Worm (Caenorhabditis elegans): ENCODE results near the gene lgc-5.

Gene lgc-5

DNA sequence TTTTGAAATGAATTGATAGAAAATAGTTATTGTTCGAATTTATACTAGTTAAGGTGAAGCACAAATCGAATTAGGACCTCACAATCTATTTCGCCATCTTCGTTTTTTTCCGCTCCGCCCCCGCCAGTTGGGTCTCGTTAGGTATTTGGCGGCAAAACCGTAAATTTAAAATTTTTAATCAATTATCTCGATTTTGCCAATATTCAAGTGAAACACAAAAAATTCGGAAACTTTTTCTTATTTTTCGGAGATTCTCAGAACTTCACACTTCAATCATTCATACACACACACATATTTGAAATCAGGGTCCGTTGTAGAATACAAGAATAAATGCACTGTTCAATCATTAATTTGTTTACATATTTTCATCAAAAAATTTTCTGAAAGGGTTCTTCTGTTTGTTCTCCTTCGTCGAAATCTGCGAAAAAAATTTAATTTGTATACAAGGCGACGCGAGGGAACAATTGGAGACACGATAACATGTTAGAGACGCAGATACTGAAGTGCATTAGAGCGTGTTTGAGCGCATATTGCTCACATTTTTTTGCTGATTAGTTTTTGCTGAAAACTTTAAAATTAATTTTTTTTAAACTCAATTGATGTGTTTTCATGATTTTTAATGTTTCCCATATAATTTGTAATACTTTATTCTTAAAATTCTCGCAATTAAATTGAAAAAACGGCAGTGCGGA lies 17.4 kb downstream of the lgc-5 start, which contains the start of gene D2096.5:
Gene D2096.5 (minus strand): TSS at position 51 of the 692 bp plus-strand sequence.
- no peak for TF ChIP-seq ztf-29 (GFP tag; IDR thresholded peaks at IDR 0.05)
- no peak for TF ChIP-seq ref-1 (GFP tag; conservative IDR thresholded peaks at IDR 0.05)
- no peak for TF ChIP-seq cog-1 (tag; optimal IDR thresholded peaks at IDR 0.05)
- TF ChIP-seq tab-1 (GFP tag; IDR thresholded peaks at IDR 0.05): no peak
- no peak for TF ChIP-seq flt-1 (GFP tag; IDR thresholded peaks at IDR 0.05)
- no peak for TF ChIP-seq ztf-23 (GFP tag; IDR thresholded peaks at IDR 0.05)
- TF ChIP-seq klf-2 (GFP tag; conservative IDR thresholded peaks at IDR 0.05): no peak
- no peak for TF ChIP-seq T22C8.4 (GFP tag; IDR thresholded peaks at IDR 0.05)
- no peak for TF ChIP-seq med-1 (GFP tag; optimal IDR thresholded peaks at IDR 0.05; ENCODE audit: insufficient read depth)

DNA sequence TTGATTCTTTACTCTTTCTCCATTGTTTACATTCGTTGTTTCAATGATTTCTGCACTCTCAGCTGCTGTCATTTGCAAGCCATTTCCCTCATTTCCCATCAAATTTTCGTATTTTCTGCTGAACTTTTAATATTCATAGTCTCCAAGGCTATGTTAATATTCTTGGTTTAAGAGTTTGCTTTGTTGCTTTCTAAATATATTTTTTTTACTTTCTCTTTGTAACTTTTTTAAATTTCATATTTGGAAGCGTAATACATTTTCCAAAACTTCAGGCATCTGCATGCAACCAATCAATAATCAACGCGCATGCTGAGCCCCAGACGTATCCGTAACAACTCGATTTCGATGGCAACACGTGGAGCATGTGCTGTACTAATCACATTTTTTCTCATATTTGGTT lies 18.3 kb downstream of the lgc-5 start, which contains the start of gene sqv-1:
Gene sqv-1 (plus strand): TSS at position 301 of the 400 bp plus-strand sequence.
- TF ChIP-seq ztf-23 (GFP tag; IDR thresholded peaks at IDR 0.05): no peak

DNA sequence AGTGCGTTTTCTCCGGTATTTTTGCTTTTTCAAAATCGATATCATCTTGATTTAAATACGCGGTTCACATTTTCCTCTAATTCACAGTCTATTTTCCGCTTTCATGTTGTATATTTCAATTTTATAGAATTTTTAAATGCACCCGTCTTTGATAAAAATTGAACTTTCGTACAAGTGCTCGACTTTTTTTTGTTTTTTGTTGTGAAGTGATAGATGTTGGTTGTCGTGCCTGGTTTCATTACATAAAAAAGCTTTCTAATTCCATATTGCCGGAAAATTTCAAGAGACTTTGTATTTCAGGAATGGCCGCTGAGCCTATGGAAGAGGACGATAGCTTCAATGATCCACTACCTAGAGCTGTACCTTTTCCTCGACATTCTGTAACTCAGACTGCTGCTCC lies 20.7 kb downstream of the lgc-5 start, which contains the start of gene D2096.12:
Gene D2096.12 (plus strand): TSS at position 301 of the 400 bp plus-strand sequence.
- TF ChIP-seq ztf-23 (GFP tag; IDR thresholded peaks at IDR 0.05) (no peak), flt-1 (GFP tag; IDR thresholded peaks at IDR 0.05) (no peak), klf-2 (GFP tag; conservative IDR thresholded peaks at IDR 0.05) (no peak), tab-1 (GFP tag; IDR thresholded peaks at IDR 0.05) (no peak), cog-1 (tag; optimal IDR thresholded peaks at IDR 0.05) (no peak)

DNA sequence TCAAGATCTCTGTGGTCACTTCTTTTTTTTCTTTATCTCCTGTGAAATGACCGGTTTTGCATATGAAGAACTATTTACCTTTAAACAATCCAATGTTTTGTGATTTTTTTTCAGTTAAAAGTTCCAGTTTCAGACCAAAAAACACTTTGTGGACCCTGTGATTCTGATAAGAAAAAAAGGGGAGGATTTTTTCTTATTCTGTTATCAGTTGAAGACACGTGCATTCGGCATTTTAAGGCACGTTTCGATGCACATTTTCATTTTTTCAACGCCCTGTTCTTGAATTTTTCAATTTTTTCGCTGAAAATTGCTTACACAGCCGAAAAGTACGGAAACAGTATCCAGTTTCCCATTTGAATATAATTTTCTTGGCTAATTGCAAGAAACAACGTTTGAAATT lies 23.8 kb downstream of the lgc-5 start, which contains the start of gene aagr-1:
Gene aagr-1 (plus strand): TSS at position 227 of the 400 bp plus-strand sequence.
- TF ChIP-seq klf-2 (GFP tag; conservative IDR thresholded peaks at IDR 0.05) (no peak), T22C8.4 (GFP tag; IDR thresholded peaks at IDR 0.05) (no peak), ref-1 (GFP tag; conservative IDR thresholded peaks at IDR 0.05) (no peak), tab-1 (GFP tag; IDR thresholded peaks at IDR 0.05) (no peak)

DNA sequence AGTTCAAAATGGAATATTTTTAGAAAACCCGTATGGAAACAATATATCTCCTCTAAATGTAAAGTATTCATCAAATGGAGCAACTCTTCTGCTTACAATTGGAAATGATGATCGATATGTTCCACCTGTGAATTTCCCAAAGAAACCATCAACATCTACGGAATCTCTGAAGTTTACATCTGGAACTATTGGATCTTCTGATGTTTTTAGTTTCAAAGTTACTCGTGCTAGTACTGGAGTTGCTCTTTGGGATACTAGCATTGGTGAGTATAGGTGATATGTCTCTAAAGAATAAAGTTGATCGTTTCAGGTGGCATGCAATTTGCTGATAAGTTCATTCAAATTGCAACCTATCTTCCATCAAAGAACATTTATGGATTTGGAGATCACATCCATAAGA lies 25.4 kb downstream of the lgc-5 start:
- TF ChIP-seq klf-2 (GFP tag; conservative IDR thresholded peaks at IDR 0.05) (no peak), ztf-23 (GFP tag; IDR thresholded peaks at IDR 0.05) (no peak), flt-1 (GFP tag; IDR thresholded peaks at IDR 0.05) (no peak), tab-1 (GFP tag; IDR thresholded peaks at IDR 0.05) (no peak)

DNA sequence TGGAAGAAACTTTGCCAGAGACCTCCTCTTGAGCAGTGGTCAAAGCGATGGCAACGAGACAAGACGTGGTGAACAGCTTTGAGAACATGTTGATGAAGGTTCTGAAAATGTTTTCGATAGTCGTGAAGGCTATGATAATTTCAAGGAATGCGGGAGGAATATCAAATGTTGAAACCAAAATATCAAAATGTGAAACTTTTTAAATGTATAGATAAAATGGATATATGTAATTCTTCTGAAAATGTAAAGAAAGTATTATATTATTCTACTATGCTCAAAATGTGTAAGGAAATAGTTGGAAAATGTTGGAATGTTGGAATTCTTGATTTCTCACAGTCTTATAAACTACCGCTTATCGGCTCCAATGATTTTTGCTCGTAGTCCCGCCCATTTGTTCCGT lies 26.6 kb downstream of the lgc-5 start, which contains the start of gene D2096.6:
Gene D2096.6 (minus strand): TSS at position 101 of the 400 bp plus-strand sequence.
- TF ChIP-seq tab-1 (GFP tag; IDR thresholded peaks at IDR 0.05) (no peak), ztf-23 (GFP tag; IDR thresholded peaks at IDR 0.05) (no peak)

DNA sequence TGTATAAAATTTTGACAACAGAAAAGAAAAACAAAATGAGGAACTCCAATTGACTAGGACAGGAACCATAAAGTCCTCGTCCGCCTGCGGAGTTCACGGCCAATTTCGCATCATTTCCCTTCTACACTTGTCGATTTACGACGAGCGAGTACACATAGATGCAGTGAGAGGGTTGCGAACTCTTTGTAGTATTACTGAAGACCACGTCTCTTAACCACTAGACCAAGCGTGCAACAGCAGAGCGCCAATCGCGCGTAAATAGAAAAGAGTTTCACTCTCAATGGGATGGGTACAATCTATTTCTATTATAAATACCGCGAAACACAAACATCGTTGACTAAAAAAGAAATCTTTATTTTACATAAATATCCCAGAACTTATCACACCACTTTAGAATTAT lies 32.9 kb downstream of the lgc-5 start:
- peak; percentile 96 for TF ChIP-seq flt-1 (GFP tag; IDR thresholded peaks at IDR 0.05)
- peak; percentile 57 for TF ChIP-seq med-1 (GFP tag; optimal IDR thresholded peaks at IDR 0.05; ENCODE audit: insufficient read depth)
- TF ChIP-seq tab-1 (GFP tag; IDR thresholded peaks at IDR 0.05): peak; percentile 95
- TF ChIP-seq T22C8.4 (GFP tag; IDR thresholded peaks at IDR 0.05): peak; percentile 83
- TF ChIP-seq cog-1 (tag; optimal IDR thresholded peaks at IDR 0.05): peak; percentile 89
- TF ChIP-seq ztf-23 (GFP tag; IDR thresholded peaks at IDR 0.05): peak; percentile 93
- TF ChIP-seq ref-1 (GFP tag; conservative IDR thresholded peaks at IDR 0.05): peak; percentile 78
- TF ChIP-seq klf-2 (GFP tag; conservative IDR thresholded peaks at IDR 0.05): 0 out of 2 replicates have a peak, but pooled peaks have one; percentile 53
- TF ChIP-seq ztf-29 (GFP tag; IDR thresholded peaks at IDR 0.05): peak; percentile 81; the same call in 1 of the 2 replicates

DNA sequence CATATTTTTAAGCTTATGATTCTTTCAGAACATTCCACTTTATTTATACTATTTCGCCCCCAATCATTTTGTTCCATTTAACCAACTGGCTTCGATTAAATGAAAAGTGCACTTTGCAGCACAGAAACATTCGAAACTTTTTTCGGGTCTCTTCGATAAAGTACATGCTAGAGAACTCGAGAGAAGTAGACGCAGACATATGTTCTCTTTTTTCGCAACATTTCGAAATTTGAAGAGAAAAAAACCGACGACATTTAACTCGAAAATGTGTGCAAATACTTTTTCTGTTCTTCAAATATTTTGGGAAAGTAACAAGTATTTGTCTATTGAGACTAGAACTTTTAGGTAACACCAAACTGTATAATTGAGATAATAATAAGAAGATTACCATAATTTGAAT lies 34.4 kb downstream of the lgc-5 start:
- no peak for TF ChIP-seq cog-1 (tag; optimal IDR thresholded peaks at IDR 0.05)
- no peak for TF ChIP-seq med-1 (GFP tag; optimal IDR thresholded peaks at IDR 0.05; ENCODE audit: insufficient read depth)
- TF ChIP-seq ref-1 (GFP tag; conservative IDR thresholded peaks at IDR 0.05): no peak
- no peak for TF ChIP-seq ztf-29 (GFP tag; IDR thresholded peaks at IDR 0.05)
- TF ChIP-seq flt-1 (GFP tag; IDR thresholded peaks at IDR 0.05): no peak
- no peak for TF ChIP-seq T22C8.4 (GFP tag; IDR thresholded peaks at IDR 0.05)
- no peak for TF ChIP-seq ztf-23 (GFP tag; IDR thresholded peaks at IDR 0.05)
- TF ChIP-seq tab-1 (GFP tag; IDR thresholded peaks at IDR 0.05): no peak
- TF ChIP-seq klf-2 (GFP tag; conservative IDR thresholded peaks at IDR 0.05): no peak

DNA sequence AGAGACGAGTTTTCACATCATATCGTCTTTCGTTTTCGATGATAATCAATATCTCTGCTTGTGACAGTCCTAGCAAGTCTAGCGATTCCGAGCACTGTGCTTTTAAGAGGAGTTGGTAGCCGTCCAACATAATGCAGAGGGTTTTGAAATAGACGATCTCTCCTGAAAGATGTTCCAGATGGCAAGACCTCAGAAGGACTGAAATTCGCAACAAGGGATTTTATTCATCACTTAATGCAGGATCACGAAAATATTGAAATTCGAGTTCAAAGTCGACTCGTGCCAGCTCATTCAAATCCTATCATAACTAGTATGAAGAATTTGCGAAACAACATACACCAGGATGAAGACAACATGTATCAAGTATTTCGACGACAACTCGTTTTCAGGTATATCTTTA lies 35.0 kb downstream of the lgc-5 start, which contains the start of gene D2096.7:
Gene D2096.7 (minus strand): TSS at position 130 of the 400 bp plus-strand sequence.
- TF ChIP-seq med-1 (GFP tag; optimal IDR thresholded peaks at IDR 0.05; ENCODE audit: insufficient read depth) (no peak), cog-1 (tag; optimal IDR thresholded peaks at IDR 0.05) (no peak), T22C8.4 (GFP tag; IDR thresholded peaks at IDR 0.05) (no peak), ref-1 (GFP tag; conservative IDR thresholded peaks at IDR 0.05) (no peak), tab-1 (GFP tag; IDR thresholded peaks at IDR 0.05) (no peak), ztf-23 (GFP tag; IDR thresholded peaks at IDR 0.05) (no peak), ztf-29 (GFP tag; IDR thresholded peaks at IDR 0.05) (no peak), klf-2 (GFP tag; conservative IDR thresholded peaks at IDR 0.05) (no peak), flt-1 (GFP tag; IDR thresholded peaks at IDR 0.05) (no peak)

DNA sequence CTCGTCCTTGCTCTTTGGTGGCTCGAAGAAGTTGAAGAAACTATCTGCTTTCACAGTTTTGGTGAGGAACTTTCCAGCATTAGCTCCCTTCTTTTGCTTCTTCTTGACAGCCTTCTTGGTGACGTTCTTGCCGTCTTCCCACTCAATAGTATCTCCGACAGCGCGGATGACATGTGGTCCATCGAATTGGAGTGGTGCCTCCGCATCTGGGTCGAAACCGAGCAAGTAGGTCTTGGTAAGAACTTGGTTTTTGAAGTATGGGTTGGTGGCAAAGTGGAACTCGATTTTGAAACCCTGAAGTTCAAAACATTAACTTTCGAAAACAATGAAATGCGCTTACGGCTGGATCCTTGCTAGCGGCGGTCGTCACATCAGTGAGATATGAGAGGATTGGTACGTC lies 35.8 kb downstream of the lgc-5 start:
- TF ChIP-seq cog-1 (tag; optimal IDR thresholded peaks at IDR 0.05) (no peak), ztf-29 (GFP tag; IDR thresholded peaks at IDR 0.05) (no peak), tab-1 (GFP tag; IDR thresholded peaks at IDR 0.05) (no peak), flt-1 (GFP tag; IDR thresholded peaks at IDR 0.05) (no peak), klf-2 (GFP tag; conservative IDR thresholded peaks at IDR 0.05) (no peak), ztf-23 (GFP tag; IDR thresholded peaks at IDR 0.05) (no peak), ref-1 (GFP tag; conservative IDR thresholded peaks at IDR 0.05) (no peak)
